Worm (Caenorhabditis elegans) whole organism, late embryonic: Measurements from ENCODE around the gene srh-274.
"Not testable (repeated sequence)": the region's sequence is repeated elsewhere in the genome, so short reads cannot be mapped to it uniquely, and the experiment has no call there.

Source experiments
- C38D4.7 ChIP-seq: fragments of 200-800 bp; sonication (Bioruptor generic); optimal IDR thresholded peaks from 2 replicates; lab custom pipeline; 2018; ENCODE audit warnings: mild to moderate bottlenecking, missing genetic modification characterization, moderate library complexity, missing compliant biosample characterization
- K09A11.1 ChIP-seq: sonication (generic microtip); optimal IDR thresholded peaks from 2 replicates; lab custom pipeline; 2017; ENCODE audit warnings: antibody characterized with exemption, mild to moderate bottlenecking, missing genetic modification characterization, missing compliant biosample characterization; ENCODE audit not compliant: insufficient read depth
- T23F11.4 ChIP-seq: fragments of 200-800 bp; sonication (Bioruptor generic); optimal IDR thresholded peaks from 2 replicates; lab custom pipeline; 2018; ENCODE audit warnings: mild to moderate bottlenecking, missing genetic modification characterization, missing compliant biosample characterization
- ahr-1 ChIP-seq: sonication (generic microtip); optimal IDR thresholded peaks from 2 replicates; lab custom pipeline; 2016; ENCODE audit warnings: missing genetic modification characterization, missing compliant biosample characterization
- ceh-18 ChIP-seq: sonication (generic microtip); optimal IDR thresholded peaks from 2 replicates; lab custom pipeline; 2016; ENCODE audit warnings: missing genetic modification characterization, missing compliant biosample characterization
- ceh-30 ChIP-seq: fragments of 150-350 bp; optimal IDR thresholded peaks from 2 replicates; lab custom pipeline; 2014; ENCODE audit warnings: missing biosample characterization, missing genetic modification characterization
- ceh-45 ChIP-seq: fragments of 200-800 bp; sonication (Bioruptor generic); IDR thresholded peaks from 2 replicates; pipeline ENCODE4 v1.3.6; 2022; ENCODE audit warnings: missing genetic modification reagents, missing genetic modification characterization, missing compliant biosample characterization
- ceh-48 ChIP-seq: sonication (generic microtip); optimal IDR thresholded peaks from 2 replicates; lab custom pipeline; 2016; ENCODE audit warnings: missing genetic modification characterization, inconsistent platforms, missing compliant biosample characterization
- ceh-9 ChIP-seq: sonication (generic microtip); optimal IDR thresholded peaks from 2 replicates; lab custom pipeline; 2016; ENCODE audit warnings: mild to moderate bottlenecking, missing genetic modification characterization, inconsistent platforms, missing compliant biosample characterization
- dmd-4 ChIP-seq: sonication (generic microtip); optimal IDR thresholded peaks from 2 replicates; lab custom pipeline; 2016; ENCODE audit warnings: borderline replicate concordance, missing genetic modification characterization, missing compliant biosample characterization
- elt-4 ChIP-seq: sonication (generic microtip); optimal IDR thresholded peaks from 2 replicates; lab custom pipeline; 2016; ENCODE audit warnings: missing genetic modification characterization, missing compliant biosample characterization
- ets-4 ChIP-seq: sonication (generic microtip); optimal IDR thresholded peaks from 2 replicates; lab custom pipeline; 2016; ENCODE audit warnings: missing genetic modification characterization, missing compliant biosample characterization
- eyg-1 ChIP-seq: sonication (generic microtip); optimal IDR thresholded peaks from 2 replicates; lab custom pipeline; 2016; ENCODE audit warnings: missing genotype, missing genetic modification characterization, missing compliant biosample characterization
- fax-1 ChIP-seq: sonication (generic microtip); optimal IDR thresholded peaks from 2 replicates; lab custom pipeline; 2016; ENCODE audit warnings: missing genotype, missing genetic modification characterization, missing compliant biosample characterization
- fkh-6 ChIP-seq: sonication (generic microtip); optimal IDR thresholded peaks from 2 replicates; lab custom pipeline; 2016; ENCODE audit warnings: missing genetic modification characterization, missing compliant biosample characterization
- hlh-15 ChIP-seq: sonication (generic microtip); optimal IDR thresholded peaks from 2 replicates; lab custom pipeline; 2016; ENCODE audit warnings: missing genetic modification characterization, missing compliant biosample characterization
- hlh-30 ChIP-seq: sonication (generic microtip); optimal IDR thresholded peaks from 2 replicates; lab custom pipeline; 2017; ENCODE audit warnings: antibody characterized with exemption, missing genetic modification characterization, missing compliant biosample characterization; ENCODE audit not compliant: insufficient read depth
- hlh-6 ChIP-seq: sonication (generic microtip); optimal IDR thresholded peaks from 2 replicates; lab custom pipeline; 2016; ENCODE audit warnings: missing genotype, missing genetic modification characterization, missing compliant biosample characterization
- hlh-8 ChIP-seq: sonication (generic microtip); optimal IDR thresholded peaks from 2 replicates; lab custom pipeline; 2016; ENCODE audit warnings: missing genotype, missing genetic modification characterization, missing compliant biosample characterization
- lin-11 ChIP-seq: fragments of 200-800 bp; sonication (Bioruptor generic); optimal IDR thresholded peaks from 2 replicates; lab custom pipeline; 2018; ENCODE audit warnings: mild to moderate bottlenecking, missing genetic modification characterization, missing compliant biosample characterization
- nhr-11 ChIP-seq: fragments of 150-350 bp; optimal IDR thresholded peaks from 2 replicates; lab custom pipeline; 2014; ENCODE audit warnings: missing biosample characterization, missing genetic modification characterization
- npax-4 ChIP-seq: sonication (generic microtip); optimal IDR thresholded peaks from 2 replicates; lab custom pipeline; 2016; ENCODE audit warnings: missing genetic modification characterization, missing compliant biosample characterization
- pax-1 ChIP-seq: fragments of 150-350 bp; optimal IDR thresholded peaks from 2 replicates; lab custom pipeline; 2014; ENCODE audit warnings: missing biosample characterization, missing genetic modification characterization
- pha-2 ChIP-seq: sonication (generic microtip); optimal IDR thresholded peaks from 2 replicates; lab custom pipeline; 2017; ENCODE audit warnings: mild to moderate bottlenecking, missing genetic modification characterization, missing compliant biosample characterization
- pha-4 ChIP-seq: fragments of 150-350 bp; optimal IDR thresholded peaks from 2 replicates; lab custom pipeline; 2018; ENCODE audit warnings: missing biosample characterization, missing genetic modification reagents, missing genetic modification characterization
- ref-2 ChIP-seq: sonication (generic microtip); optimal IDR thresholded peaks from 2 replicates; lab custom pipeline; 2016; ENCODE audit warnings: missing genetic modification characterization, missing compliant biosample characterization
- sox-4 ChIP-seq: sonication (generic microtip); optimal IDR thresholded peaks from 2 replicates; lab custom pipeline; 2017; ENCODE audit warnings: mild to moderate bottlenecking, missing genetic modification characterization, inconsistent platforms, missing compliant biosample characterization
- syd-9 ChIP-seq: sonication (generic microtip); optimal IDR thresholded peaks from 2 replicates; lab custom pipeline; 2016; ENCODE audit warnings: mild to moderate bottlenecking, missing genetic modification characterization, moderate library complexity, missing compliant biosample characterization
- tbx-2 ChIP-seq: sonication (generic microtip); optimal IDR thresholded peaks from 2 replicates; lab custom pipeline; 2016; ENCODE audit warnings: missing genetic modification characterization, missing compliant biosample characterization
- unc-3 ChIP-seq, 2 experiments: fragments of 200-800 bp in 1 of 2; sonication (Bioruptor generic) in 1 of 2; sonication (generic microtip) in 1 of 2; conservative IDR thresholded peaks in 1 of 2; optimal IDR thresholded peaks in 1 of 2; 2 replicates each; pipeline versions ENCODE4 v1.3.6 to Lab custom; 2016 to 2022; ENCODE audit warnings: missing compliant biosample characterization in 2 of 2, missing genetic modification characterization in 2 of 2, missing genetic modification reagents in 1 of 2
- unc-55 ChIP-seq: sonication (generic microtip); optimal IDR thresholded peaks from 2 replicates; lab custom pipeline; 2017; ENCODE audit warnings: missing biosample characterization, missing genetic modification reagents, missing genetic modification characterization
- unc-86 ChIP-seq: sonication (generic microtip); optimal IDR thresholded peaks from 2 replicates; lab custom pipeline; 2016; ENCODE audit warnings: missing genetic modification characterization, missing compliant biosample characterization

srh-274 gene

DNA sequence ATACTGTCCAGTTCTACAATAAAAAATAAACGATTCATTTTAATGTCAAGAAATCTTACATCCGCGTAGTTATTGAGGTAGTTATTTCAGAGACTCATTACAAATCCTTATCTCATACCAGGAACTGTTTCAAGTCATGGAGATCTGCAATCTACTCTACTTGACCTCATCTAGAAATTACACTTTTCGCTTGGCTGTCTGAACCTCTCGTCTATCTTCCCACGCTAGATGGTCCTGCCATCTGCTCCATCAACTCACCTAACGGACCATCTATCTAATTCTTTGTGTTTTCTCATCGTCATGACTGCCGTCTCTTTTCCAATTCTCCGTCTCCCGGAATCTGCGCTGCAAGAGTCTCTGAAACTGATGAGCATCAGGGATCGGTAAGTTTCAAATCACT is 11.3 kb downstream of the srh-274 start, which contains the start of gene F45D11.7:
F45D11.7 (plus strand) TSS at position 301 of the 400 bp plus-strand sequence.
- not testable (repeated sequence) for TF ChIP-seq T23F11.4 (GFP tag; lab: Kevin White, UChicago); ceh-9 (tag; lab: Kevin White, UChicago); ahr-1 (tag; lab: Kevin White, UChicago)

DNA sequence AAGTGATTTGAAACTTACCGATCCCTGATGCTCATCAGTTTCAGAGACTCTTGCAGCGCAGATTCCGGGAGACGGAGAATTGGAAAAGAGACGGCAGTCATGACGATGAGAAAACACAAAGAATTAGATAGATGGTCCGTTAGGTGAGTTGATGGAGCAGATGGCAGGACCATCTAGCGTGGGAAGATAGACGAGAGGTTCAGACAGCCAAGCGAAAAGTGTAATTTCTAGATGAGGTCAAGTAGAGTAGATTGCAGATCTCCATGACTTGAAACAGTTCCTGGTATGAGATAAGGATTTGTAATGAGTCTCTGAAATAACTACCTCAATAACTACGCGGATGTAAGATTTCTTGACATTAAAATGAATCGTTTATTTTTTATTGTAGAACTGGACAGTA is 13.2 kb downstream of the srh-274 start, which contains the start of gene F45D11.11:
F45D11.11 (minus strand) TSS at position 101 of the 400 bp plus-strand sequence.
- TF ChIP-seq nhr-11 (tag; lab: Kevin White, UChicago); ceh-18 (tag; lab: Kevin White, UChicago); hlh-6: not testable (repeated sequence)

DNA sequence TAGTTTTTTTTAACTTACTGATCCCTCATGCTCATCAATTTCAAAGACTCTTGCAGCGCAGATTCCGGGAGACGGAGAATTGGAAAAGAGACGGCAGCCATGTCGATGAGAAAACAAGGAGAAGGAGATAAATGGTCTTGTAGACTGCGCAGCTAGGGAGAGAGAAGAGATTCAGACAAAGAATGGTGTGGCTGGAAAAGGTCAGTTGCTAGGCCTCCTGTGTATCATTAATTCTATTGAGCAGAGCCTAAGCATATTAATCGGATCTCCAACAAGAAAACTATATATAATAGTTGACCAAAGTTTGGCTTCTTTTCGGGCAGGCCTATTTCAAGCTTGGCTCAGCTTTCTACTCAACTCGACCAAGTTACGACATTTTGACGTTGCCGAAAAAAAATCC is 16.6 kb downstream of the srh-274 start, which contains the start of gene fbxb-29:
fbxb-29 (minus strand) TSS at position 101 of the 400 bp plus-strand sequence.
- no peak for TF ChIP-seq pha-2 (tag; lab: Kevin White, UChicago)
- no peak for TF ChIP-seq ceh-18 (tag; lab: Kevin White, UChicago)
- TF ChIP-seq hlh-15: no peak
- TF ChIP-seq ceh-9 (tag; lab: Kevin White, UChicago): no peak
- no peak for TF ChIP-seq pha-4 (tag; lab: Kevin White, UChicago)
- TF ChIP-seq fax-1: no peak
- TF ChIP-seq K09A11.1 (tag; lab: Kevin White, UChicago): no peak
- TF ChIP-seq ets-4 (tag; lab: Kevin White, UChicago): no peak
- TF ChIP-seq C38D4.7: no peak
- TF ChIP-seq eyg-1: no peak
- no peak for TF ChIP-seq unc-3 (GFP tag; conservative IDR thresholded peaks at IDR 0.05; lab: Robert Waterston, UW)
- TF ChIP-seq unc-3 (tag; optimal IDR thresholded peaks at IDR 0.05; lab: Kevin White, UChicago): no peak
- no peak for TF ChIP-seq nhr-11 (tag; lab: Kevin White, UChicago)
- TF ChIP-seq T23F11.4 (GFP tag; lab: Kevin White, UChicago): no peak
- TF ChIP-seq unc-86: no peak
- TF ChIP-seq dmd-4 (tag; lab: Kevin White, UChicago): no peak
- TF ChIP-seq hlh-30 (tag; lab: Kevin White, UChicago): no peak
- no peak for TF ChIP-seq syd-9 (tag; lab: Kevin White, UChicago)
- no peak for TF ChIP-seq fkh-6
- TF ChIP-seq ceh-30: no peak
- no peak for TF ChIP-seq npax-4 (tag; lab: Kevin White, UChicago)
- TF ChIP-seq, all 69 proteins: peak for 0

DNA sequence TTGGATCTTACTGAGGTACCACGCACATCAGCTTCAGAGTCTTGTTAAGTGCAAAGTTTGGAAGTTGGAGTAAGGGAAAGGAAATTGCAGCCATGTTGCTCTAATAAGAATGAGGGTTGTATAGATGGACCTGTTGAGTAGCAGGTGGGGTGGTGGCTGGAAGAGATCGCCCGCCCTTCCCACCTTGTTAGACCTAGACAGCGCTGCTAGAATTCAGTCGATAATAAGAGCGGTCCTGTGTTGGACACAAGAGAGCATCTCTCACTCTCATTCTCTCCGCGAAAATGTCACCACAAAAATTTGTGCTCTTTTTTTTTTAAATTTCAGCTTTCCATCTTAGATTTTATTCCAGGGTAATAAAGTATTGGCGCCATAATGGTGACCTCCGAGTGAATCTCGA is 18.4 kb downstream of the srh-274 start, which contains the start of the genes fbxb-30 and F45D11.5:
fbxb-30 (minus strand) TSS at position 101 of the 400 bp plus-strand sequence.
F45D11.5 (plus strand) TSS at position 352 of the 400 bp plus-strand sequence.
- no peak for TF ChIP-seq ceh-48 (tag; lab: Kevin White, UChicago)
- TF ChIP-seq hlh-8 (tag; lab: Kevin White, UChicago): no peak
- TF ChIP-seq elt-4 (tag; lab: Kevin White, UChicago): no peak
- no peak for TF ChIP-seq ceh-45 (GFP tag; lab: Robert Waterston, UW)
- no peak for TF ChIP-seq sox-4
- no peak for TF ChIP-seq unc-86
- no peak for TF ChIP-seq tbx-2 (tag; lab: Kevin White, UChicago)
- TF ChIP-seq nhr-11 (tag; lab: Kevin White, UChicago): no peak
- TF ChIP-seq lin-11 (tag; lab: Kevin White, UChicago): no peak
- TF ChIP-seq ref-2 (tag; lab: Kevin White, UChicago): no peak
- no peak for TF ChIP-seq dmd-4 (tag; lab: Kevin White, UChicago)

DNA sequence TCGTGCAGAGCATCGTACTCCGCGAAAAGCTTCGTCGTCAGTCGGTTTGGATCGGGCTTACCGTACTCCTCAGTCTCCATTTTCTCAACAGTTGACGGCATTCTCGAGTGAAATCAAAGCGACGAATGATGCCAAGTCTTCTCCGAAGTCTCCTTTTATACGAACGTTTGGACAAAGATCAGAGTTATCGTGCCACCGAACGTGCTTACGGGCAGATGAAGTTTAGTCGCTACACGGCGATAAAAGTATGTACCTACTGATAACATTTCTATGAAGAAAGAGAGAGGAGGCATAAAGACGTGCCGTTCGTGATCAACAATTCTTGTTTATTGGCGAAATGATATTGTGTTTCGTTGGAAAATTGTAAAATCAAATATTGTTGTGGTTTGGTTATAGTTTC is 23.4 kb downstream of the srh-274 start, which contains the start of gene F45D11.14:
F45D11.14 (minus strand) TSS at position 101 of the 400 bp plus-strand sequence.
- TF ChIP-seq pax-1 (tag; lab: Kevin White, UChicago); hlh-6; unc-55 (GFP tag; lab: Kevin White, UChicago): not testable (repeated sequence)
